Fruit fly (Drosophila melanogaster): Measurements from ENCODE around the gene CG14422.

The CG14422 gene

DNA sequence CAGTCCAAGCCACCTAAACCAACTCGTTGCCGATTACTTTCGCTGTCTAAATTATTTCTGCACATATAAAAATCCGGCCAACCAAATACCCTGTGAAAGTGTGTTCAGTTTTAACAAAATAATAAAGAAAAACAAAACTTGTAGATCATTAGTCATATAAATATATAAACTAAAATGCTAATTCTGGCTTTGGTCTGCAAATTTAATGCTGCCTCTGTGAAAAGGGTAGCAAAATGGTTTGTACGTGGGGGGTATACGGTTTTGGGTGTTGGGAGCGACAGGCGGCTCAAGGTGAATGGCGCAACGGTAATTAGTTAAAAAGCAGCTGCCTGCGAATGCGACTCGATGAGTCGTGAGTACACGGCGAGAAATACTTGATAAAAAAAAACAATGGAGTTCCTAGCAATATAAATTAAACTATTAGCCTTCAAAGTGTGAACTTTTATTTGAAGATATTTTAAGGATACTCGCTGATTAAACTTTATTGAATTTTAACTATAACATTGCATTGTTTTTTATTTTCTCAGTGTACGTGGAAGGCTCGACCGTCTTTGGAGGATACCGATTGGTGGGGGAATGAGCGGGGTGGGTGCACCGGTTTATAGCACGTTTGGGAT, 34.8 kb downstream of the CG14422 start (continued):
- TF ChIP-seq hkb (optimal IDR thresholded peaks at IDR 0.05) (no peak), hkb (GFP tag; IDR thresholded peaks at IDR 0.05) (peak; percentile 42; the same call in 1 of the 2 replicates), sob (GFP tag; IDR thresholded peaks at IDR 0.05) (no peak), cas (GFP tag; IDR thresholded peaks at IDR 0.05) (no peak), CG1024 (GFP tag; IDR thresholded peaks at IDR 0.05) (no peak), dm (GFP tag; optimal IDR thresholded peaks at IDR 0.05) (peak; percentile 1), Deaf1 (tag; optimal IDR thresholded peaks at IDR 0.05) (no peak), dan (GFP tag; IDR thresholded peaks at IDR 0.05) (no peak), CG8359 (GFP tag; optimal IDR thresholded peaks at IDR 0.05; ENCODE audit: borderline replicate concordance) (peak; percentile 10), lmd (GFP tag; IDR thresholded peaks at IDR 0.05) (peak; percentile 45; the same call in 1 of the 2 replicates), E2f2 (GFP tag; IDR thresholded peaks at IDR 0.05) (peak; percentile 38; the same call in 1 of the 2 replicates), tup (GFP tag; optimal IDR thresholded peaks at IDR 0.05) (no peak), CG14965 (GFP tag; optimal IDR thresholded peaks at IDR 0.05; ENCODE audit: borderline replicate concordance) (no peak), CHES-1-like (GFP tag; optimal IDR thresholded peaks at IDR 0.05) (no peak), Xbp1 (GFP tag; optimal IDR thresholded peaks at IDR 0.05) (peak; percentile 49), Lhr (GFP tag; optimal IDR thresholded peaks at IDR 0.05) (no peak), Dip2 (GFP tag; IDR thresholded peaks at IDR 0.05) (no peak), nerfin-1 (tag; optimal IDR thresholded peaks at IDR 0.05) (peak; percentile 3), CG17829 (tag; optimal IDR thresholded peaks at IDR 0.05) (peak; percentile 11), CG1603 (tag; optimal IDR thresholded peaks at IDR 0.05) (peak; percentile 56), CG10979 (tag; optimal IDR thresholded peaks at IDR 0.05) (peak; percentile 67), zen (tag; optimal IDR thresholded peaks at IDR 0.05) (peak; percentile 71), caup (GFP tag; optimal IDR thresholded peaks at IDR 0.05; ENCODE audit: severe bottlenecking) (no peak), Nf-YB (GFP tag; optimal IDR thresholded peaks at IDR 0.05) (peak; percentile 9), CG3726 (GFP tag; IDR thresholded peaks at IDR 0.05) (0 out of 3 replicates have a peak, but pooled peaks have one; percentile 29), chif (GFP tag; optimal IDR thresholded peaks at IDR 0.05) (peak; percentile 35 to 47), ab (GFP tag; optimal IDR thresholded peaks at IDR 0.05) (no peak), D19B (GFP tag; optimal IDR thresholded peaks at IDR 0.05) (peak; percentile 39), onecut (GFP tag; IDR thresholded peaks at IDR 0.05) (0 out of 2 replicates have a peak, but pooled peaks have one; percentile 9), lola (GFP tag; optimal IDR thresholded peaks at IDR 0.05) (peak in 1 of 3 experiments; percentile 51), Abd-B (GFP tag; optimal IDR thresholded peaks at IDR 0.05) (peak; percentile 11), CG6683 (GFP tag; optimal IDR thresholded peaks at IDR 0.05) (no peak), org-1 (GFP tag; optimal IDR thresholded peaks at IDR 0.05) (peak; percentile 14), CG30403 (GFP tag; optimal IDR thresholded peaks at IDR 0.05) (peak; percentile 49), CG10267 (tag; optimal IDR thresholded peaks at IDR 0.05) (peak; percentile 34), phol (tag; optimal IDR thresholded peaks at IDR 0.05) (peak; percentile 60), gsb-n (tag; optimal IDR thresholded peaks at IDR 0.05) (peak; percentile 54), cad (GFP tag; optimal IDR thresholded peaks at IDR 0.05) (no peak), Stat92E (GFP tag; optimal IDR thresholded peaks at IDR 0.05) (no peak), dmrt99B (tag; optimal IDR thresholded peaks at IDR 0.05) (peak; percentile 44), grau (tag; optimal IDR thresholded peaks at IDR 0.05) (peak; percentile 2), fd3F (GFP tag; optimal IDR thresholded peaks at IDR 0.05) (no peak), wek (GFP tag; optimal IDR thresholded peaks at IDR 0.05) (no peak), ewg (GFP tag; optimal IDR thresholded peaks at IDR 0.05) (peak; percentile 19), CG31388 (GFP tag; optimal IDR thresholded peaks at IDR 0.05) (no peak), CG14710 (tag; optimal IDR thresholded peaks at IDR 0.05) (peak; percentile 45), C15 (GFP tag; IDR thresholded peaks at IDR 0.05) (no peak), Hr51 (GFP tag; optimal IDR thresholded peaks at IDR 0.05) (peak in 1 of 2 experiments; percentile 21)

Measured in whole organism, embryonic.